Fruit fly (Drosophila melanogaster) whole organism, adult: ENCODE data around the gene tth.

Source experiments
- CG11617 ChIP-seq: fragments of 200-800 bp; sonication (Bioruptor generic); optimal IDR thresholded peaks from 2 replicates; lab custom pipeline; 2017; ENCODE audit warnings: mild to moderate bottlenecking, missing biosample characterization, missing genetic modification reagents, missing genetic modification characterization
- CG1620 ChIP-seq: fragments of 200-800 bp; sonication (Bioruptor generic); optimal IDR thresholded peaks from 2 replicates; lab custom pipeline; 2016; ENCODE audit warnings: missing biosample characterization, missing genetic modification characterization
- CG33017 ChIP-seq: fragments of 200-800 bp; sonication (Bioruptor generic); optimal IDR thresholded peaks from 2 replicates; lab custom pipeline; 2018; ENCODE audit warnings: missing biosample characterization, mild to moderate bottlenecking, missing genetic modification characterization, moderate library complexity
- CG7045 ChIP-seq: fragments of 200-800 bp; sonication (Bioruptor generic); optimal IDR thresholded peaks from 2 replicates; lab custom pipeline; 2017; ENCODE audit warnings: missing biosample characterization, mild to moderate bottlenecking, missing genetic modification characterization
- CG7101 ChIP-seq: fragments of 200-800 bp; sonication (Bioruptor generic); optimal IDR thresholded peaks from 2 replicates; lab custom pipeline; 2018; ENCODE audit warnings: missing biosample characterization, mild to moderate bottlenecking, missing genetic modification characterization, moderate library complexity
- Clk ChIP-seq: fragments of 200-800 bp; sonication (Bioruptor generic); optimal IDR thresholded peaks from 2 replicates; lab custom pipeline; 2017; ENCODE audit warnings: missing biosample characterization, missing genetic modification characterization
- ovo ChIP-seq: fragments of 200-800 bp; sonication (Bioruptor generic); optimal IDR thresholded peaks from 2 replicates; lab custom pipeline; 2016; ENCODE audit warnings: missing biosample characterization, missing genetic modification characterization
- pad ChIP-seq: fragments of 200-800 bp; sonication (Bioruptor generic); optimal IDR thresholded peaks from 3 replicates; lab custom pipeline; 2017; ENCODE audit warnings: missing biosample characterization, missing genetic modification characterization, mild to moderate bottlenecking, moderate library complexity, missing genetic modification reagents

dm6 chrX:13635000-13635368, 18.6 kb upstream of the tth start:
- no peak for TF ChIP-seq Clk
- TF ChIP-seq ovo (GFP tag; lab: Kevin White, UChicago) = no peak
- TF ChIP-seq CG7101 (tag; lab: Kevin White, UChicago) = no peak
- TF ChIP-seq CG7045 (GFP tag; lab: Kevin White, UChicago) = no peak
- no peak for TF ChIP-seq CG33017
- TF ChIP-seq pad = no peak
- TF ChIP-seq CG11617 (GFP tag; lab: Kevin White, UChicago) = no peak
- no peak for TF ChIP-seq CG1620 (GFP tag; lab: Kevin White, UChicago)
